Worm (Caenorhabditis elegans) whole organism, young adult: ENCODE results near the gene grl-20.

Experiments
- B0336.3 ChIP-seq: fragments of 200-800 bp; sonication (Bioruptor generic); IDR thresholded peaks from 2 replicates; pipeline ENCODE4 v1.3.6; 2022; ENCODE audit warnings: missing genetic modification characterization, missing compliant biosample characterization
- F23B12.7 ChIP-seq: sonication (generic microtip); optimal IDR thresholded peaks from 2 replicates; lab custom pipeline; 2017; ENCODE audit warnings: missing genetic modification characterization, mild to moderate bottlenecking, missing compliant biosample characterization, antibody characterized with exemption, moderate library complexity; ENCODE audit not compliant: insufficient read depth
- F33H1.4 ChIP-seq: fragments of 200-800 bp; sonication (Bioruptor generic); IDR thresholded peaks from 2 replicates; pipeline ENCODE4 v1.3.6; 2022; ENCODE audit warnings: missing genetic modification reagents, missing genetic modification characterization, missing compliant biosample characterization
- F39B2.1 ChIP-seq: fragments of 200-800 bp; sonication (Bioruptor generic); IDR thresholded peaks from 2 replicates; pipeline ENCODE4 v1.3.6; 2022; ENCODE audit warnings: missing genetic modification reagents, missing genetic modification characterization, missing compliant biosample characterization
- F49E8.2 ChIP-seq: sonication (generic microtip); optimal IDR thresholded peaks from 3 replicates; lab custom pipeline; 2017; ENCODE audit warnings: missing genetic modification characterization, mild to moderate bottlenecking, missing compliant biosample characterization, antibody characterized with exemption, moderate library complexity; ENCODE audit not compliant: insufficient read depth
- K11D2.4 ChIP-seq: fragments of 200-800 bp; sonication (Bioruptor generic); IDR thresholded peaks from 2 replicates; pipeline ENCODE4 v1.3.6; 2022; ENCODE audit warnings: missing genetic modification reagents, missing genetic modification characterization, missing compliant biosample characterization
- Y53G8AR.9 ChIP-seq: fragments of 200-800 bp; sonication (Bioruptor generic); conservative IDR thresholded peaks from 2 replicates; pipeline ENCODE4 v1.3.6; 2022; ENCODE audit warnings: missing genetic modification reagents, missing genetic modification characterization, missing compliant biosample characterization
- akir-1 ChIP-seq: fragments of 200-800 bp; sonication (Bioruptor generic); optimal IDR thresholded peaks from 2 replicates; lab custom pipeline; 2018; ENCODE audit warnings: mild to moderate bottlenecking, missing genetic modification characterization, moderate library complexity, missing compliant biosample characterization
- attf-3 ChIP-seq: fragments of 200-800 bp; sonication (Bioruptor generic); conservative IDR thresholded peaks from 2 replicates; pipeline ENCODE4 v1.3.6; 2022; ENCODE audit warnings: missing genetic modification reagents, missing genetic modification characterization, missing compliant biosample characterization
- attf-6 ChIP-seq: fragments of 200-800 bp; sonication (Bioruptor generic); IDR thresholded peaks from 2 replicates; pipeline ENCODE4 v1.3.6; 2022; ENCODE audit warnings: missing genetic modification reagents, missing genetic modification characterization, missing compliant biosample characterization
- ceh-100 ChIP-seq: fragments of 200-800 bp; sonication (Bioruptor generic); IDR thresholded peaks from 2 replicates; pipeline ENCODE4 v1.3.6; 2022; ENCODE audit warnings: missing genetic modification reagents, missing genetic modification characterization, missing compliant biosample characterization
- ceh-40 ChIP-seq: fragments of 200-800 bp; sonication (Bioruptor generic); IDR thresholded peaks from 2 replicates; pipeline ENCODE4 v1.3.6; 2022; ENCODE audit warnings: missing genetic modification characterization, missing compliant biosample characterization
- chd-7 ChIP-seq: sonication (generic microtip); optimal IDR thresholded peaks from 2 replicates; lab custom pipeline; 2016; ENCODE audit warnings: mild to moderate bottlenecking, missing genetic modification characterization, moderate library complexity, missing compliant biosample characterization
- ekl-4 ChIP-seq: fragments of 200-800 bp; sonication (Bioruptor generic); IDR thresholded peaks from 2 replicates; pipeline ENCODE4 v1.3.6; 2022; ENCODE audit warnings: missing genetic modification reagents, missing genetic modification characterization, missing compliant biosample characterization
- ets-4 ChIP-seq: fragments of 200-800 bp; sonication (Bioruptor generic); optimal IDR thresholded peaks from 2 replicates; lab custom pipeline; 2018; ENCODE audit warnings: mild to moderate bottlenecking, missing genetic modification characterization, missing compliant biosample characterization
- hlh-26 ChIP-seq: fragments of 200-800 bp; sonication (Bioruptor generic); conservative IDR thresholded peaks from 2 replicates; pipeline ENCODE4 v1.3.6; 2022; ENCODE audit warnings: missing genetic modification reagents, missing genetic modification characterization, missing compliant biosample characterization
- lag-1 ChIP-seq: fragments of 200-800 bp; sonication (Bioruptor generic); IDR thresholded peaks from 2 replicates; pipeline ENCODE4 v1.3.6; 2022; ENCODE audit warnings: missing genetic modification reagents, missing genetic modification characterization, missing compliant biosample characterization
- let-526 ChIP-seq: fragments of 200-800 bp; sonication (Bioruptor generic); IDR thresholded peaks from 2 replicates; pipeline ENCODE4 v1.3.6; 2022; ENCODE audit warnings: missing genetic modification reagents, missing genetic modification characterization, missing compliant biosample characterization
- let-607 ChIP-seq, 2 experiments: fragments of 200-800 bp in 1 of 2; sonication (Bioruptor generic) in 1 of 2; sonication (generic microtip) in 1 of 2; optimal IDR thresholded peaks; 2 replicates each; lab custom pipeline; 2016 to 2018; ENCODE audit warnings: mild to moderate bottlenecking in 2 of 2, missing compliant biosample characterization in 2 of 2, missing genetic modification characterization in 2 of 2, moderate library complexity in 2 of 2, missing genotype in 1 of 2
- lin-35 ChIP-seq, 3 experiments: fragments of 150-350 bp in 2 of 3; sonication (generic microtip) in 1 of 3; optimal IDR thresholded peaks; 2 replicates each; lab custom pipeline; 2014 to 2018; ENCODE audit warnings: missing biosample characterization in 3 of 3, missing genetic modification characterization in 3 of 3, missing genetic modification reagents in 3 of 3
- lin-54 ChIP-seq: fragments of 200-800 bp; sonication (Bioruptor generic); optimal IDR thresholded peaks from 2 replicates; lab custom pipeline; 2018; ENCODE audit warnings: mild to moderate bottlenecking, missing genetic modification characterization, missing compliant biosample characterization
- lsl-1 ChIP-seq: fragments of 200-800 bp; sonication (Bioruptor generic); optimal IDR thresholded peaks from 2 replicates; lab custom pipeline; 2018; ENCODE audit warnings: mild to moderate bottlenecking, missing genetic modification characterization, moderate library complexity, missing compliant biosample characterization
- madf-8 ChIP-seq: fragments of 200-800 bp; sonication (Bioruptor generic); conservative IDR thresholded peaks from 2 replicates; pipeline ENCODE4 v1.3.6; 2022; ENCODE audit warnings: missing genetic modification reagents, missing genetic modification characterization, missing compliant biosample characterization
- mxl-1 ChIP-seq: sonication (generic microtip); optimal IDR thresholded peaks from 2 replicates; lab custom pipeline; 2016; ENCODE audit warnings: missing genetic modification characterization, missing compliant biosample characterization
- nfyb-1 ChIP-seq: fragments of 200-800 bp; sonication (Bioruptor generic); IDR thresholded peaks from 2 replicates; pipeline ENCODE4 v1.3.6; 2022; ENCODE audit warnings: missing genetic modification reagents, missing genetic modification characterization, missing compliant biosample characterization
- nhr-27 ChIP-seq: fragments of 200-800 bp; sonication (Bioruptor generic); optimal IDR thresholded peaks from 2 replicates; lab custom pipeline; 2018; ENCODE audit warnings: mild to moderate bottlenecking, missing genetic modification characterization, moderate library complexity, missing compliant biosample characterization
- nhr-80 ChIP-seq: sonication (generic microtip); optimal IDR thresholded peaks from 2 replicates; lab custom pipeline; 2016; ENCODE audit warnings: missing genetic modification characterization, missing compliant biosample characterization
- rcor-1 ChIP-seq: fragments of 200-800 bp; sonication (Bioruptor generic); IDR thresholded peaks from 2 replicates; pipeline ENCODE4 v1.3.6; 2022; ENCODE audit warnings: missing genetic modification reagents, missing genetic modification characterization, missing compliant biosample characterization
- repo-1 ChIP-seq: sonication (generic microtip); optimal IDR thresholded peaks from 2 replicates; lab custom pipeline; 2017; ENCODE audit warnings: mild to moderate bottlenecking, missing genetic modification characterization, missing compliant biosample characterization
- snpc-3.4 ChIP-seq: sonication (generic microtip); optimal IDR thresholded peaks from 2 replicates; lab custom pipeline; 2017; ENCODE audit warnings: missing genetic modification characterization, mild to moderate bottlenecking, missing compliant biosample characterization, antibody characterized with exemption, moderate library complexity, missing genotype, missing genetic modification reagents
- snpc-4 ChIP-seq, 5 experiments: fragments of 150-350 bp in 1 of 5; sonication (generic microtip) in 4 of 5; optimal IDR thresholded peaks; 2 replicates each; lab custom pipeline; 2014 to 2018; ENCODE audit warnings: missing genetic modification characterization in 5 of 5, missing biosample characterization in 3 of 5, antibody characterized with exemption in 2 of 5, mild to moderate bottlenecking in 2 of 5, missing compliant biosample characterization in 2 of 5, missing genotype in 2 of 5, moderate library complexity in 2 of 5, missing genetic modification reagents in 1 of 5
- tbp1 ChIP-seq: fragments of 200-800 bp; sonication (Bioruptor generic); optimal IDR thresholded peaks from 2 replicates; lab custom pipeline; 2018; ENCODE audit warnings: mild to moderate bottlenecking, missing genetic modification characterization, missing compliant biosample characterization
- tlf-1 ChIP-seq: fragments of 200-800 bp; sonication (Bioruptor generic); optimal IDR thresholded peaks from 2 replicates; lab custom pipeline; 2018; ENCODE audit warnings: mild to moderate bottlenecking, missing genetic modification characterization, missing compliant biosample characterization
- ztf-6 ChIP-seq: fragments of 200-800 bp; sonication (Bioruptor generic); IDR thresholded peaks from 2 replicates; pipeline ENCODE4 v1.3.6; 2022; ENCODE audit warnings: missing genetic modification reagents, missing genetic modification characterization, missing compliant biosample characterization

grl-20 gene

ce11 chrIV:2177545-2177944 lies 48.9 kb upstream of the grl-20 start, which contains the start of gene hrpu-2 (continued):
- TF ChIP-seq chd-7 (tag; lab: Kevin White, UChicago) = peak; percentile 25
- TF ChIP-seq attf-3 (GFP tag; lab: Robert Waterston, UW) = peak; percentile 46; the same call in 1 of the 2 replicates
- peak; percentile 70 for TF ChIP-seq F33H1.4 (GFP tag; lab: Robert Waterston, UW)
- no peak for TF ChIP-seq ceh-40
- TF ChIP-seq snpc-3.4 = no peak
- peak; percentile 48 to 96 (median 80) for TF ChIP-seq lin-35 (GFP tag; optimal IDR thresholded peaks at IDR 0.05; lab: Kevin White, UChicago)
- TF ChIP-seq madf-8 (GFP tag; lab: Robert Waterston, UW) = 0 out of 2 replicates have a peak, but pooled peaks have one; percentile 8
- TF ChIP-seq hlh-26 (GFP tag; lab: Robert Waterston, UW) = no peak
- no peak for TF ChIP-seq lag-1 (GFP tag; lab: Robert Waterston, UW)
- no peak for TF ChIP-seq mxl-1 (tag; lab: Kevin White, UChicago)
- peak; percentile 63 for TF ChIP-seq B0336.3 (GFP tag; lab: Robert Waterston, UW)
- TF ChIP-seq ztf-6 (GFP tag; lab: Robert Waterston, UW) = 0 out of 2 replicates have a peak, but pooled peaks have one; percentile 62
- TF ChIP-seq F39B2.1 = no peak
- TF ChIP-seq nhr-80 (tag; lab: Kevin White, UChicago) = no peak
- TF ChIP-seq repo-1 (tag; lab: Kevin White, UChicago) = peak; percentile 75
- peak; percentile 30 for TF ChIP-seq lsl-1 (GFP tag; lab: Kevin White, UChicago)
- peak; percentile 6 for TF ChIP-seq F49E8.2 (tag; lab: Kevin White, UChicago)
- TF ChIP-seq lin-54 (GFP tag; lab: Kevin White, UChicago) = peak; percentile 96
- TF ChIP-seq rcor-1 (GFP tag; lab: Robert Waterston, UW) = peak; percentile 85
- TF ChIP-seq ets-4 (GFP tag; lab: Kevin White, UChicago) = no peak
- peak; percentile 47 for TF ChIP-seq tlf-1
- peak; percentile 89 for TF ChIP-seq ekl-4 (GFP tag; lab: Robert Waterston, UW)
- TF ChIP-seq let-607 (tag; optimal IDR thresholded peaks at IDR 0.05; lab: Kevin White, UChicago) = peak in 1 of 2 experiments; percentile 45
- peak; percentile 6 for TF ChIP-seq snpc-4 (GFP tag; optimal IDR thresholded peaks at IDR 0.05; lab: Kevin White, UChicago)
- TF ChIP-seq snpc-4 (tag; optimal IDR thresholded peaks at IDR 0.05; lab: Kevin White, UChicago) = peak in 2 of 4 experiments; percentile 17 to 74
- peak; percentile 75 for TF ChIP-seq Y53G8AR.9 (GFP tag; lab: Robert Waterston, UW)
- no peak for TF ChIP-seq akir-1 (GFP tag; lab: Kevin White, UChicago)
- TF ChIP-seq ceh-100 = peak; percentile 61
- 0 out of 2 replicates have a peak, but pooled peaks have one; percentile 62 for TF ChIP-seq nfyb-1
- TF ChIP-seq let-526 (GFP tag; lab: Robert Waterston, UW) = no peak

- no peak for TF ChIP-seq B0336.3 (GFP tag; lab: Robert Waterston, UW)
Observed at ce11 chrIV:2175291-2175690, 46.6 kb upstream of the grl-20 start, which contains the start of gene C54E4.1. TSS of gene C54E4.1 (plus strand) at chrIV:2175591.

- TF ChIP-seq attf-6 (GFP tag; lab: Robert Waterston, UW) (no peak), tbp1 (GFP tag; lab: Kevin White, UChicago) (no peak), K11D2.4 (GFP tag; lab: Robert Waterston, UW) (no peak), F33H1.4 (GFP tag; lab: Robert Waterston, UW) (no peak), nhr-27 (no peak), rcor-1 (GFP tag; lab: Robert Waterston, UW) (no peak), F23B12.7 (tag; lab: Kevin White, UChicago) (no peak), tlf-1 (no peak)
Observed at ce11 chrIV:2172880-2173279, 44.2 kb upstream of the grl-20 start.
